Fruit fly (Drosophila melanogaster): Measurements from ENCODE around the gene Cpr72Ec.
A peak's percentile ranks its signal among the peaks of the same experiment; 100 is the strongest.

Gene Cpr72Ec

DNA sequence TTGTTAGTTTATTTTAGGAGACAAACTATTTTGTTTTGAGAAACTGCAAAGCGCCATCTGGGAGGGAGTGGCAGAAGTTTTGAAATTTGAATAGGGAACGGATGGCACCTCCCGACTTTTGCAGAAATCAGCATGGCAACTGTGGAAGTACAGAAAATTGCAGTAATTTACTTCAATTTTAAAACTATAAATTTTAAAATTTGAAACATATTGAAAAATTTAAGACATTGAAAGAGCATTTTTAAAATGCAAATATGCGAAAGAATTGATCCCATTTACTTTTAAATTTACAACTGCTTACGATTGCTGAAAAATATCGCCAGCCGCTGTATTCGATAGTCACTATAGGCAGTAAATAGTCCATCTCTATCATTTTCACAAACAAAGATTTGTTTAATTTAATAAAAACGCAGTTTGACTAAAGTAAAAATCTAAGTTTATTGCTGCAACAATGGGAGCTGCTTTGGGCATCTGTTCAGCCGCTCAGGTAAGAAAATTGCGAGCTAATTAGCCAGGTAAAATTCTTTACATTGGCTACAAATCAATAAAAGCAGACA is 45.3 kb upstream of the Cpr72Ec start, which contains the start of gene Serinc (continued):
- TF ChIP-seq CG4282 (GFP tag; optimal IDR thresholded peaks at IDR 0.05) = peak; percentile 27
- TF ChIP-seq Ets65A (GFP tag) = peak; percentile 97
- TF ChIP-seq D19B (GFP tag; optimal IDR thresholded peaks at IDR 0.05) = no peak
- TF ChIP-seq Meics (GFP tag; optimal IDR thresholded peaks at IDR 0.05) = peak; percentile 57
- TF ChIP-seq sim (GFP tag; IDR thresholded peaks at IDR 0.05) = no peak
- TF ChIP-seq Taf1 (GFP tag; IDR thresholded peaks at IDR 0.05) = no peak
- no peak for TF ChIP-seq Sry-β (GFP tag; optimal IDR thresholded peaks at IDR 0.05)
- TF ChIP-seq wor (GFP tag; IDR thresholded peaks at IDR 0.05) = no peak; the same call in 1 of the 2 replicates
- TF ChIP-seq Dll (GFP tag; IDR thresholded peaks at IDR 0.05; ENCODE audit: partially characterized antibody) = peak; percentile 99
- peak; percentile 74 for TF ChIP-seq gro (GFP tag; optimal IDR thresholded peaks at IDR 0.05)
- peak; percentile 59 for TF ChIP-seq vfl (GFP tag; optimal IDR thresholded peaks at IDR 0.05)
- TF ChIP-seq CG1602 (GFP tag; optimal IDR thresholded peaks at IDR 0.05) = no peak

DNA sequence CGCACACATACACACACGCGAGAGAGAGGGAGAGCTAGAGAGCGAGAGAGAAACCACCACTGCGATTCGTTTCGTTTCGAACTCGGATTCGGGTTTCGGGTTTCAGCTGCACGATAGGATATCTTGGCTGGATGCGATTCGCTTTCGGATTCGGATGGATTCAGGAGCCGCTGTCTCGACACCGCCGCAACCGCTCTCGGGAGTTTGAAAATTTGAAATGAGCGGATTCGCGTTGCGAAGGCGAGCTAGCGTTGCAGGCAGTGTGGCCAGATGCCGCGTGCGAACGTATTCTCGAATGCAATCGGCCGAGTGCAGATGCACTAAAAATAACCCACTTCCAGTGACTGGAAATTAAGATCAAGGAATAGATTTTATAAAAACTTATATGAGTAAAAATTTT is 44.4 kb upstream of the Cpr72Ec start, which contains the start of gene fax:
Gene fax, minus strand, starts transcription at position 263 of the 400 bp plus-strand sequence.
- peak; percentile 23 for TF ChIP-seq odd (GFP tag; optimal IDR thresholded peaks at IDR 0.05)
- peak; percentile 29 for TF ChIP-seq CG7745 (tag; optimal IDR thresholded peaks at IDR 0.05)
- TF ChIP-seq CG8388 (GFP tag; optimal IDR thresholded peaks at IDR 0.05) = peak; percentile 11
- TF ChIP-seq CG10431 (GFP tag; optimal IDR thresholded peaks at IDR 0.05) = peak; percentile 41
- TF ChIP-seq exex (tag; optimal IDR thresholded peaks at IDR 0.05) = no peak
- TF ChIP-seq aop (GFP tag; IDR thresholded peaks at IDR 0.05) = peak; percentile 46; the same call in 1 of the 2 replicates
- TF ChIP-seq cg (GFP tag; optimal IDR thresholded peaks at IDR 0.05) = peak; percentile 79
- peak; percentile 35; the same call in 1 of the 2 replicates for TF ChIP-seq CG17328 (GFP tag; IDR thresholded peaks at IDR 0.05)
- peak; percentile 34 for TF ChIP-seq CG11723 (GFP tag; optimal IDR thresholded peaks at IDR 0.05)
- no peak for TF ChIP-seq CG10462 (GFP tag; optimal IDR thresholded peaks at IDR 0.05)
- no peak for TF ChIP-seq CG7963 (GFP tag; IDR thresholded peaks at IDR 0.05; ENCODE audit: partially characterized antibody)
- TF ChIP-seq trem (tag; optimal IDR thresholded peaks at IDR 0.05) = peak; percentile 52
- TF ChIP-seq Dek (tag; optimal IDR thresholded peaks at IDR 0.05) = no peak
- peak; percentile 45 for TF ChIP-seq yki (optimal IDR thresholded peaks at IDR 0.05)
- TF ChIP-seq CG1832 (GFP tag; optimal IDR thresholded peaks at IDR 0.05) = peak; percentile 72
- peak in 1 of 2 experiments; percentile 66 for TF ChIP-seq bsh (GFP tag; optimal IDR thresholded peaks at IDR 0.05)
- no peak for TF ChIP-seq Ravus (GFP tag; IDR thresholded peaks at IDR 0.05)
- no peak for TF ChIP-seq salm (tag; optimal IDR thresholded peaks at IDR 0.05)
- no peak for TF ChIP-seq CG17568 (GFP tag; optimal IDR thresholded peaks at IDR 0.05)
- TF ChIP-seq row (GFP tag; IDR thresholded peaks at IDR 0.05) = peak; percentile 46; the same call in 1 of the 3 replicates
- peak; percentile 3 for TF ChIP-seq twi (tag; optimal IDR thresholded peaks at IDR 0.05)
- TF ChIP-seq Myb (GFP tag; optimal IDR thresholded peaks at IDR 0.05) = peak; percentile 54
- TF ChIP-seq zfh1 (GFP tag; IDR thresholded peaks at IDR 0.05) = peak; percentile 13; the same call in 1 of the 3 replicates
- TF ChIP-seq CkIIα-i1 (GFP tag; IDR thresholded peaks at IDR 0.05) = no peak
- TF ChIP-seq phol (tag; optimal IDR thresholded peaks at IDR 0.05) = peak; percentile 24
- peak; percentile 3 for TF ChIP-seq Xbp1 (GFP tag; optimal IDR thresholded peaks at IDR 0.05)
- TF ChIP-seq nau (GFP tag; optimal IDR thresholded peaks at IDR 0.05) = peak; percentile 44
- peak; percentile 30; the same call in 1 of the 2 replicates for TF ChIP-seq CG13287 (GFP tag; IDR thresholded peaks at IDR 0.05; ENCODE audit: partially characterized antibody)
- no peak for TF ChIP-seq CG13424 (tag; optimal IDR thresholded peaks at IDR 0.05)
- TF ChIP-seq slou (GFP tag; optimal IDR thresholded peaks at IDR 0.05) = no peak
- no peak for TF ChIP-seq eyg (GFP tag; optimal IDR thresholded peaks at IDR 0.05)
- TF ChIP-seq esg (GFP tag; conservative IDR thresholded peaks at IDR 0.05) = no peak
- no peak for TF ChIP-seq CG12104 (GFP tag; optimal IDR thresholded peaks at IDR 0.05)
- TF ChIP-seq CG42726 (GFP tag; IDR thresholded peaks at IDR 0.05; ENCODE audit: partially characterized antibody) = peak; percentile 85
- TF ChIP-seq gcm2 (GFP tag; optimal IDR thresholded peaks at IDR 0.05) = no peak
- no peak for TF ChIP-seq Ptx1 (GFP tag; IDR thresholded peaks at IDR 0.05)
- TF ChIP-seq Doc3 (GFP tag; IDR thresholded peaks at IDR 0.05; ENCODE audit: partially characterized antibody) = no peak
